Fruit fly (Drosophila melanogaster): ENCODE measurements around the gene Dph4.
A peak's percentile ranks its signal among the peaks of the same experiment; 100 is the strongest.

Dph4 gene

DNA sequence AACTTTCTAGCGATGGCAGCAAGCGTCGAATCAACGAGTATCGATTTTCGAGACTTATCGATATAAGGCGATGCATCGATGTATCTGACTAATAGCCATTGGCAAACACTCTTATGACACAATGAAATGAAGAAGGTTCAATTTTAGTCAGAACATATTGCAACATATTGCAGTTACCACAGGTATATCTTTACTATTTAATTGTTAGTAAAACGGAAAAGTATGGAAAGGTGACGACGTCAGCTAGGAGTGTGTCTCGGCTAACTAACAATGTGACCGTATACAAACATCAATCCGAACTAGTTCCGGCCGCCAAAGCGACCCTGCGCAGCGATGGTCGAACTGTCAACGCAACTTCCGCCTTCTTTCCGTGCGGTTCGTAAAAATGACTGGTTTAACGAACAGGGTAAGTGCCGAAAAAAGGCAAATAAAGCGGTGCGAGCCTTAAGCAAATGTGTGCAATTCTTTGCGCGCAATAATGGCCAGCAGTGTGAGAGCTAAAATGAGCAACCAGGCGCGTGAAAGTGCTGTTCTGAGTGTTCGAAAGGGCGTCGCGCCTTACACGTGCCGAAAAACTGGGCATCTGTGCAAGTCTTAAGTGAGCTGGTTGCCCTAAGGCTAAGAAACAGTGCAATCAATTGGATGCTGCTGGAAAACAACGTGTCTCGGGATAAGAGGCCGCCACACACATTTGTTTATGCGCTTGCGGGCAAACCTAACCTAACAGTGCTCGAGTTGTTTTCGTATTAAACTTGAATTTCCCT is at the start of gene Dph4, which contains the start of the genes Spec2 and RpL13A (continued):
- TF ChIP-seq crol (GFP tag; IDR thresholded peaks at IDR 0.05) (no peak), MTF-1 (GFP tag; optimal IDR thresholded peaks at IDR 0.05; ENCODE audit: borderline replicate concordance) (peak; percentile 98), nerfin-2 (GFP tag; IDR thresholded peaks at IDR 0.05; ENCODE audit: partially characterized antibody) (no peak), mirr (GFP tag; optimal IDR thresholded peaks at IDR 0.05) (peak; percentile 98), nmo (GFP tag; optimal IDR thresholded peaks at IDR 0.05) (peak; percentile 86), CG16815 (GFP tag; optimal IDR thresholded peaks at IDR 0.05) (peak; percentile 71), sug (tag; optimal IDR thresholded peaks at IDR 0.05) (peak; percentile 91), YL-1 (GFP tag; optimal IDR thresholded peaks at IDR 0.05) (peak; percentile 99), CG43689 (GFP tag; IDR thresholded peaks at IDR 0.05) (no peak), gt (GFP tag; IDR thresholded peaks at IDR 0.05) (no peak), HHEX (GFP tag; optimal IDR thresholded peaks at IDR 0.05) (peak; percentile 96), tup (GFP tag; optimal IDR thresholded peaks at IDR 0.05) (peak; percentile 74), trem (tag; optimal IDR thresholded peaks at IDR 0.05) (peak; percentile 94), CG3838 (GFP tag; optimal IDR thresholded peaks at IDR 0.05) (peak; percentile 87), salm (tag; optimal IDR thresholded peaks at IDR 0.05) (peak; percentile 82), Gug (GFP tag; IDR thresholded peaks at IDR 0.05) (no peak), Atf-2 (GFP tag; optimal IDR thresholded peaks at IDR 0.05) (peak; percentile 88), CG31441 (GFP tag; IDR thresholded peaks at IDR 0.05) (no peak), CG10462 (GFP tag; optimal IDR thresholded peaks at IDR 0.05) (peak; percentile 76), Nf-YC (tag; optimal IDR thresholded peaks at IDR 0.05) (peak; percentile 83), chn (GFP tag; optimal IDR thresholded peaks at IDR 0.05) (peak; percentile 86), ewg (GFP tag; optimal IDR thresholded peaks at IDR 0.05) (peak; percentile 93), CG34422 (GFP tag; IDR thresholded peaks at IDR 0.05) (no peak), CG10366 (GFP tag; IDR thresholded peaks at IDR 0.05) (no peak), shn (GFP tag; optimal IDR thresholded peaks at IDR 0.05) (peak; percentile 92), grau (tag; optimal IDR thresholded peaks at IDR 0.05) (peak; percentile 85), CG6683 (GFP tag; optimal IDR thresholded peaks at IDR 0.05) (peak; percentile 89), CG2129 (GFP tag; IDR thresholded peaks at IDR 0.05; ENCODE audit: partially characterized antibody) (no peak), CG6175 (GFP tag; IDR thresholded peaks at IDR 0.05) (no peak), Dip2 (GFP tag; IDR thresholded peaks at IDR 0.05) (no peak), dpn (GFP tag; optimal IDR thresholded peaks at IDR 0.05) (peak; percentile 81 to 93), D19B (GFP tag; optimal IDR thresholded peaks at IDR 0.05) (peak; percentile 86), aop (GFP tag; IDR thresholded peaks at IDR 0.05) (no peak), CG18476 (GFP tag; optimal IDR thresholded peaks at IDR 0.05) (peak; percentile 74), CG3163 (GFP tag; optimal IDR thresholded peaks at IDR 0.05) (peak; percentile 84), Rx (GFP tag; IDR thresholded peaks at IDR 0.05) (no peak), Sox102F (GFP tag; optimal IDR thresholded peaks at IDR 0.05) (no peak), klu (GFP tag; IDR thresholded peaks at IDR 0.05) (no peak), E2f2 (GFP tag; IDR thresholded peaks at IDR 0.05) (no peak), CG7556 (GFP tag; optimal IDR thresholded peaks at IDR 0.05) (peak; percentile 84), Lhr (GFP tag; optimal IDR thresholded peaks at IDR 0.05) (peak; percentile 97), ara (GFP tag; IDR thresholded peaks at IDR 0.05) (no peak), Asciz (GFP tag; optimal IDR thresholded peaks at IDR 0.05) (peak; percentile 92), CG16813 (GFP tag; IDR thresholded peaks at IDR 0.05; ENCODE audit: partially characterized antibody) (no peak), HLH3B (GFP tag; IDR thresholded peaks at IDR 0.05) (no peak), abd-A (tag; optimal IDR thresholded peaks at IDR 0.05) (no peak), CG4854 (GFP tag; optimal IDR thresholded peaks at IDR 0.05) (peak; percentile 89), B-H2 (GFP tag; optimal IDR thresholded peaks at IDR 0.05) (peak; percentile 97), Atf6 (GFP tag; IDR thresholded peaks at IDR 0.05) (no peak), CG17361 (GFP tag; IDR thresholded peaks at IDR 0.05) (no peak)
